Worm (Caenorhabditis elegans): ENCODE data around the gene heri-1.

ce11 chrII:6160994-6161393 lies 48.0 kb upstream of the heri-1 start, which contains the start of gene exp-1:
- no peak for TF ChIP-seq ama-1 (optimal IDR thresholded peaks at IDR 0.05)
- TF ChIP-seq hnd-1 (tag; optimal IDR thresholded peaks at IDR 0.05), result no peak
- no peak for TF ChIP-seq tbx-11 (GFP tag; IDR thresholded peaks at IDR 0.05)
- TF ChIP-seq hmg-4 (GFP tag; optimal IDR thresholded peaks at IDR 0.05), result no peak

All from whole organism, early embryonic.